Worm (Caenorhabditis elegans): Measurements from ENCODE around the gene F09E5.7.

Gene F09E5.7

ce11 chrII:5398779-5399178, 46.9 kb downstream of the F09E5.7 start, which contains the start of gene fbxl-3:
TSS of gene fbxl-3 (minus strand) at chrII:5398902.
- TF ChIP-seq ztf-11 (tag; optimal IDR thresholded peaks at IDR 0.05), result no peak
- TF ChIP-seq drap-1 (GFP tag; optimal IDR thresholded peaks at IDR 0.05), result no peak
- TF ChIP-seq pha-4 (tag; optimal IDR thresholded peaks at IDR 0.05), result peak; percentile 65
- no peak for TF ChIP-seq ces-1 (GFP tag; optimal IDR thresholded peaks at IDR 0.05)

- TF ChIP-seq blmp-1 (tag; optimal IDR thresholded peaks at IDR 0.05), result peak; percentile 18
- TF ChIP-seq hlh-1 (tag; optimal IDR thresholded peaks at IDR 0.05), result peak; percentile 52
- TF ChIP-seq bed-3 (GFP tag; optimal IDR thresholded peaks at IDR 0.05), result peak; percentile 40
- peak; percentile 58 for TF ChIP-seq ham-2 (GFP tag; optimal IDR thresholded peaks at IDR 0.05)
- peak; percentile 74 for TF ChIP-seq M03D4.4 (tag; optimal IDR thresholded peaks at IDR 0.05)
- peak; percentile 15 for TF ChIP-seq lsy-2 (tag; optimal IDR thresholded peaks at IDR 0.05)
- TF ChIP-seq mep-1 (tag; optimal IDR thresholded peaks at IDR 0.05), result peak; percentile 33
- TF ChIP-seq drap-1 (GFP tag; optimal IDR thresholded peaks at IDR 0.05), result peak; percentile 40
- TF ChIP-seq ceh-43 (GFP tag; optimal IDR thresholded peaks at IDR 0.05), result peak; percentile 86
- TF ChIP-seq ces-1 (GFP tag; optimal IDR thresholded peaks at IDR 0.05), result peak; percentile 74
- no peak for TF ChIP-seq pha-4 (tag; optimal IDR thresholded peaks at IDR 0.05)
- TF ChIP-seq lin-13 (tag; optimal IDR thresholded peaks at IDR 0.05), result no peak
- TF ChIP-seq sem-2 (GFP tag; optimal IDR thresholded peaks at IDR 0.05), result peak; percentile 16
- TF ChIP-seq snpc-4 (tag; optimal IDR thresholded peaks at IDR 0.05), result no peak
- TF ChIP-seq nhr-237 (tag; optimal IDR thresholded peaks at IDR 0.05), result peak; percentile 8
- no peak for TF ChIP-seq nhr-2 (tag; optimal IDR thresholded peaks at IDR 0.05)
Measured at ce11 chrII:5399201-5399600, 47.3 kb downstream of the F09E5.7 start, which contains the start of gene mog-5. TSS of gene mog-5 (plus strand) at chrII:5399538.
